Fruit fly (Drosophila melanogaster): ENCODE results near the gene CG11226.

DNA sequence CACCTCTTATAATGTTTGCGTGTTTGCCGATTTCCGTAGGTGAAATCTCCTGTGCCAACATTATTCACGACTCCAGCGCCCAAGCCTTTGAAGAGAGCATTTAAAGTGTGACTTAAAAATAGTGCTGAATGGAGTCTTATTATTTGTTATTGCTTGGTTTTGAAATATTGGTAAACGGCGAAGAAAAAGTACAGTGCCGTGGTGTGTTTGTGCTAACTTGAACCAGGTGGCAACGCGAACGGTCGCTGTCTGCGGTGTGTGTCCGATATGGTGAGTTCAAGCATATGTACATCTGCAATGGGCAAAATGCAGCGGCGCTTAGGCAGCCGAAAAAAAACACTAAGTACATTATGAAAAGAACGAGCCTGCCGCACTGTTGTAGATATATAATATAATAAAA lies 41.1 kb downstream of the CG11226 start:
- TF ChIP-seq Snoo (tag; optimal IDR thresholded peaks at IDR 0.05) (no peak), CG8301 (tag; optimal IDR thresholded peaks at IDR 0.05) (no peak), EcR (GFP tag; optimal IDR thresholded peaks at IDR 0.05) (no peak), gl (tag; optimal IDR thresholded peaks at IDR 0.05) (no peak), Pif1B (GFP tag; optimal IDR thresholded peaks at IDR 0.05) (no peak), CG13204 (GFP tag; optimal IDR thresholded peaks at IDR 0.05) (no peak), CG14655 (GFP tag; optimal IDR thresholded peaks at IDR 0.05) (no peak), CG17806 (tag; optimal IDR thresholded peaks at IDR 0.05) (no peak), CG15710 (tag; optimal IDR thresholded peaks at IDR 0.05) (no peak)
